Fruit fly (Drosophila melanogaster) whole organism, embryonic: ENCODE results near the gene Sk1.

Experiments
- Adf1 ChIP-seq: fragments of 200-800 bp; sonication (Bioruptor generic); IDR thresholded peaks from 2 replicates; pipeline ENCODE4 v1.3.6; 2022; ENCODE audit warnings: missing biosample characterization, missing genetic modification characterization
- Antp ChIP-seq: fragments of 200-800 bp; sonication (Bioruptor generic); optimal IDR thresholded peaks from 3 replicates; lab custom pipeline; 2016; ENCODE audit warnings: missing biosample characterization, missing genetic modification characterization
- B-H2 ChIP-seq: fragments of 200-800 bp; sonication (Bioruptor generic); optimal IDR thresholded peaks from 2 replicates; lab custom pipeline; 2018; ENCODE audit warnings: missing biosample characterization, mild to moderate bottlenecking, missing genetic modification characterization
- CG10147 ChIP-seq: fragments of 200-800 bp; sonication (Bioruptor generic); optimal IDR thresholded peaks from 2 replicates; lab custom pipeline; 2019; ENCODE audit warnings: missing biosample characterization, mild to moderate bottlenecking, missing genetic modification characterization, moderate library complexity
- CG10462 ChIP-seq: fragments of 200-800 bp; sonication (Bioruptor generic); optimal IDR thresholded peaks from 2 replicates; lab custom pipeline; 2016; ENCODE audit warnings: missing biosample characterization, missing genetic modification characterization
- CG10654 ChIP-seq: fragments of 200-800 bp; sonication (Bioruptor generic); optimal IDR thresholded peaks from 2 replicates; lab custom pipeline; 2016; ENCODE audit warnings: missing biosample characterization, missing genetic modification characterization
- CG11504 ChIP-seq: fragments of 200-800 bp; sonication (Bioruptor generic); optimal IDR thresholded peaks from 3 replicates; lab custom pipeline; 2019; ENCODE audit warnings: missing biosample characterization, mild to moderate bottlenecking, missing genetic modification characterization, moderate library complexity
- CG15479 ChIP-seq: fragments of 200-800 bp; sonication (Bioruptor generic); optimal IDR thresholded peaks from 3 replicates; lab custom pipeline; 2019; ENCODE audit warnings: missing biosample characterization, mild to moderate bottlenecking, missing genetic modification characterization, moderate library complexity
- CG17829 ChIP-seq: fragments of 200-800 bp; optimal IDR thresholded peaks from 2 replicates; lab custom pipeline; 2019; ENCODE audit warnings: missing biosample characterization, mild to moderate bottlenecking, missing genetic modification characterization, moderate library complexity
- CG2678 ChIP-seq: fragments of 200-800 bp; sonication (Bioruptor generic); optimal IDR thresholded peaks from 3 replicates; lab custom pipeline; 2019; ENCODE audit warnings: missing biosample characterization, mild to moderate bottlenecking, missing genetic modification characterization, moderate library complexity
- CG31441 ChIP-seq: fragments of 200-800 bp; sonication (Bioruptor generic); IDR thresholded peaks from 2 replicates; pipeline ENCODE4 v1.3.6; 2022; ENCODE audit warnings: missing biosample characterization, missing genetic modification characterization
- CG32532 ChIP-seq: fragments of 200-800 bp; sonication (Bioruptor generic); IDR thresholded peaks from 2 replicates; pipeline ENCODE4 v1.3.6; 2022; ENCODE audit warnings: missing biosample characterization, missing genetic modification characterization
- CG34224 ChIP-seq: fragments of 200-800 bp; sonication (Bioruptor generic); IDR thresholded peaks from 3 replicates; pipeline ENCODE4 v1.3.6; 2022; ENCODE audit warnings: missing biosample characterization, missing genetic modification characterization; ENCODE audit not compliant: partially characterized antibody
- CG4404 ChIP-seq: fragments of 200-800 bp; sonication (Bioruptor generic); IDR thresholded peaks from 2 replicates; pipeline ENCODE4 v1.3.6; 2022; ENCODE audit warnings: missing biosample characterization, missing genetic modification characterization
- CG4424 ChIP-seq: fragments of 200-800 bp; sonication (Bioruptor generic); optimal IDR thresholded peaks from 3 replicates; lab custom pipeline; 2016; ENCODE audit warnings: missing biosample characterization, missing genetic modification characterization
- CG8944 ChIP-seq: fragments of 200-800 bp; sonication (Bioruptor generic); optimal IDR thresholded peaks from 3 replicates; lab custom pipeline; 2016; ENCODE audit warnings: missing biosample characterization, missing genetic modification characterization
- CG9609 ChIP-seq: fragments of 200-800 bp; sonication (Bioruptor generic); optimal IDR thresholded peaks from 3 replicates; lab custom pipeline; 2016; ENCODE audit warnings: missing biosample characterization, missing genetic modification characterization
- D ChIP-seq, 2 experiments: fragments of 200-800 bp in 1 of 2; fragments of >200 bp in 1 of 2; sonication (Bioruptor generic) in 1 of 2; optimal IDR thresholded peaks; 2 replicates in 1 of 2; 3 replicates in 1 of 2; lab custom pipeline; 2017; ENCODE audit warnings: mild to moderate bottlenecking in 1 of 2, missing biosample characterization in 1 of 2, missing genetic modification characterization in 1 of 2, missing genetic modification reagents in 1 of 2
- D19A ChIP-seq: fragments of 200-800 bp; optimal IDR thresholded peaks from 3 replicates; lab custom pipeline; 2019; ENCODE audit warnings: missing biosample characterization, mild to moderate bottlenecking, missing genetic modification characterization, moderate library complexity
- Dip3 ChIP-seq: fragments of 200-800 bp; sonication (Bioruptor generic); optimal IDR thresholded peaks from 3 replicates; lab custom pipeline; 2016; ENCODE audit warnings: missing biosample characterization, missing genetic modification characterization
- E2f2 ChIP-seq: fragments of 200-800 bp; sonication (Bioruptor generic); IDR thresholded peaks from 2 replicates; pipeline ENCODE4 v1.3.6; 2022; ENCODE audit warnings: missing biosample characterization, missing genetic modification characterization
- Eip74EF ChIP-seq, 2 experiments: fragments of 200-800 bp in 1 of 2; fragments of >200 bp in 1 of 2; sonication (Bioruptor generic) in 1 of 2; optimal IDR thresholded peaks; 2 replicates each; lab custom pipeline; 2017 to 2019; ENCODE audit warnings: missing biosample characterization in 2 of 2, missing genetic modification characterization in 2 of 2, mild to moderate bottlenecking in 1 of 2, moderate library complexity in 1 of 2
- H2.0 ChIP-seq: fragments of 200-800 bp; sonication (Bioruptor generic); IDR thresholded peaks from 2 replicates; pipeline ENCODE4 v1.3.6; 2022; ENCODE audit warnings: missing biosample characterization, missing genetic modification characterization
- HHEX ChIP-seq: fragments of 200-800 bp; sonication (Bioruptor generic); optimal IDR thresholded peaks from 3 replicates; lab custom pipeline; 2017; ENCODE audit warnings: missing biosample characterization, mild to moderate bottlenecking, missing genetic modification characterization, missing genetic modification reagents
- HLH4C ChIP-seq: fragments of 200-800 bp; sonication (Bioruptor generic); IDR thresholded peaks from 3 replicates; pipeline ENCODE4 v1.3.6; 2022; ENCODE audit warnings: missing biosample characterization, missing genetic modification characterization; ENCODE audit not compliant: partially characterized antibody
- Hand ChIP-seq: fragments of 200-800 bp; sonication (Bioruptor generic); optimal IDR thresholded peaks from 2 replicates; lab custom pipeline; 2017; ENCODE audit warnings: mild to moderate bottlenecking, missing biosample characterization, missing genetic modification reagents, missing genetic modification characterization
- HmgD ChIP-seq: fragments of 200-800 bp; sonication (Bioruptor generic); optimal IDR thresholded peaks from 3 replicates; lab custom pipeline; 2016; ENCODE audit warnings: missing biosample characterization, missing genetic modification characterization
- Mad ChIP-seq: fragments of 200-800 bp; sonication (Bioruptor generic); optimal IDR thresholded peaks from 2 replicates; lab custom pipeline; 2016; ENCODE audit warnings: missing biosample characterization, missing genetic modification characterization
- Med ChIP-seq: fragments of 200-800 bp; sonication (Bioruptor generic); peaks from one replicate; lab custom pipeline; 2016; ENCODE audit warnings: missing biosample characterization, missing genetic modification characterization, mild to moderate bottlenecking, inconsistent platforms, moderate library complexity
- Ptx1 ChIP-seq: fragments of 200-800 bp; sonication (Bioruptor generic); IDR thresholded peaks from 2 replicates; pipeline ENCODE4 v1.3.6; 2022; ENCODE audit warnings: missing biosample characterization, missing genetic modification characterization
- Sox100B ChIP-seq: fragments of 200-800 bp; sonication (Bioruptor generic); optimal IDR thresholded peaks from 3 replicates; lab custom pipeline; 2018; ENCODE audit warnings: missing biosample characterization, mild to moderate bottlenecking, missing genetic modification characterization
- Spps ChIP-seq: fragments of 200-800 bp; sonication (Bioruptor generic); optimal IDR thresholded peaks from 2 replicates; lab custom pipeline; 2018; ENCODE audit warnings: missing biosample characterization, mild to moderate bottlenecking, missing genetic modification characterization
- ara ChIP-seq: fragments of 200-800 bp; sonication (Bioruptor generic); IDR thresholded peaks from 2 replicates; pipeline ENCODE4 v1.3.6; 2022; ENCODE audit warnings: missing biosample characterization, missing genetic modification characterization
- cas ChIP-seq: fragments of 200-800 bp; sonication (Bioruptor generic); IDR thresholded peaks from 2 replicates; pipeline ENCODE4 v1.3.6; 2022; ENCODE audit warnings: missing biosample characterization, missing genetic modification characterization
- da ChIP-seq: fragments of 200-800 bp; sonication (Bioruptor generic); optimal IDR thresholded peaks from 2 replicates; lab custom pipeline; 2016; ENCODE audit warnings: missing biosample characterization, missing genetic modification characterization
- danr ChIP-seq: fragments of 200-800 bp; sonication (Bioruptor generic); IDR thresholded peaks from 2 replicates; pipeline ENCODE4 v1.3.6; 2022; ENCODE audit warnings: missing biosample characterization, missing genetic modification characterization
- emc ChIP-seq: fragments of 200-800 bp; sonication (Bioruptor generic); optimal IDR thresholded peaks from 2 replicates; lab custom pipeline; 2016; ENCODE audit warnings: missing biosample characterization, missing genetic modification characterization
- gce ChIP-seq: fragments of 200-800 bp; sonication (Bioruptor generic); IDR thresholded peaks from 3 replicates; pipeline ENCODE4 v1.3.6; 2022; ENCODE audit warnings: missing biosample characterization, missing genetic modification characterization
- inv ChIP-seq: fragments of 200-800 bp; sonication (Bioruptor generic); IDR thresholded peaks from 2 replicates; pipeline ENCODE4 v1.3.6; 2022; ENCODE audit warnings: missing biosample characterization, missing genetic modification characterization; ENCODE audit not compliant: partially characterized antibody
- mirr ChIP-seq: fragments of 200-800 bp; sonication (Bioruptor generic); optimal IDR thresholded peaks from 3 replicates; lab custom pipeline; 2018; ENCODE audit warnings: missing biosample characterization, mild to moderate bottlenecking, missing genetic modification characterization
- p53 ChIP-seq: fragments of 200-800 bp; sonication (Bioruptor generic); optimal IDR thresholded peaks from 2 replicates; lab custom pipeline; 2016; ENCODE audit warnings: missing biosample characterization, missing genetic modification characterization
- peb ChIP-seq: fragments of 200-800 bp; sonication (Bioruptor generic); IDR thresholded peaks from 2 replicates; pipeline ENCODE4 v1.3.6; 2022; ENCODE audit warnings: missing biosample characterization, missing genetic modification characterization
- pho ChIP-seq: fragments of 200-800 bp; sonication (Bioruptor generic); optimal IDR thresholded peaks from 2 replicates; lab custom pipeline; 2016; ENCODE audit warnings: missing biosample characterization, missing genetic modification characterization
- repo ChIP-seq: fragments of 200-800 bp; sonication (Bioruptor generic); optimal IDR thresholded peaks from 2 replicates; lab custom pipeline; 2016; ENCODE audit warnings: missing biosample characterization, missing genetic modification characterization
- sens-2 ChIP-seq: fragments of 200-800 bp; sonication (Bioruptor generic); IDR thresholded peaks from 2 replicates; pipeline ENCODE4 v1.3.6; 2022; ENCODE audit warnings: missing biosample characterization, missing genetic modification characterization
- shn ChIP-seq: fragments of 200-800 bp; sonication (Bioruptor generic); optimal IDR thresholded peaks from 3 replicates; lab custom pipeline; 2016; ENCODE audit warnings: missing biosample characterization, missing genetic modification characterization
- sr ChIP-seq: fragments of 200-800 bp; sonication (Bioruptor generic); IDR thresholded peaks from 3 replicates; pipeline ENCODE4 v1.3.6; 2022; ENCODE audit warnings: missing biosample characterization, missing genetic modification characterization
- sug ChIP-seq: fragments of 200-800 bp; optimal IDR thresholded peaks from 2 replicates; lab custom pipeline; 2019; ENCODE audit warnings: missing biosample characterization, mild to moderate bottlenecking, missing genetic modification characterization, moderate library complexity
- tap ChIP-seq: fragments of 200-800 bp; optimal IDR thresholded peaks from 3 replicates; lab custom pipeline; 2019; ENCODE audit warnings: missing biosample characterization, mild to moderate bottlenecking, missing genetic modification characterization, moderate library complexity

Sk1 gene

DNA sequence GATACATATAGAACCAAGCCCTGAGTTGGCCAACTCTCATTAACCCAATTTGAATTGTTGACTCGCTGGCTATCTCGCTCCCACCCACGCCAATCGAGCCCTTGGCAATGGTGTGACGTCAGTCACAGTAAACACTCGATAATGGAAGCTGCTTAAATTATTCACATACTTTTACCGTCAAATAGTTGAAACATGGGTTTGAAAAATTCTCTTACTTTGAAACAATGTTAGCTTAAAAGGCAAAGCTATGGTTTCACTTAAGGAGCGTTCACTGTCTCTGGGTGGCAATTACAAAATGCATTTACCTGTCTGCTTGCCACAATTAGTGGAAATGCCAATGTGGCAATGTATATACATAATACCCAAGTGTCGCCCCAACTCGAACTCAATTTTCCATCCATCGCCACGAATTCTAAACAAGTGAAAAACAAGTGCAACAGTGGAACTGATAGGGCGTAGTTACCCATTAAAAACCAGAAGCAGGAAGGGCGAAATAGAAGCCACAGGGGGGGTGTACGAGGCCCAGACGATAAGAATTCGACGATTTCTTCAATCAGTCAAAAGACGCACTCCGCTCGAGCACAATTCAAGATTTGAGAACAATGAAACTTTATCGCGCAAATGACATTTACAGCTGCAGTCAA lies 7.3 kb downstream of the Sk1 start (continued):
- peak; percentile 60 for TF ChIP-seq Hand
- TF ChIP-seq sens-2 (GFP tag; lab: Robert Waterston, UW), result peak; percentile 54; the same call in 1 of the 2 replicates
- peak; percentile 81 for TF ChIP-seq CG8944 (GFP tag; lab: Kevin White, UChicago)
- peak; percentile 56 for TF ChIP-seq emc
- TF ChIP-seq Eip74EF (GFP tag; optimal IDR thresholded peaks at IDR 0.05; lab: Kevin White, UChicago), result peak in 1 of 2 experiments; percentile 67
- peak; percentile 69 for TF ChIP-seq D19A
- peak; percentile 69 for TF ChIP-seq peb (GFP tag; lab: Robert Waterston, UW)
- TF ChIP-seq D (optimal IDR thresholded peaks at IDR 0.05; lab: Kevin White, UChicago), result no peak
- TF ChIP-seq D (GFP tag; optimal IDR thresholded peaks at IDR 0.05; lab: Kevin White, UChicago), result peak; percentile 69
- peak; percentile 79 for TF ChIP-seq CG10147 (GFP tag; lab: Kevin White, UChicago)
- TF ChIP-seq Antp, result peak; percentile 90
- peak; percentile 72 for TF ChIP-seq B-H2 (GFP tag; lab: Kevin White, UChicago)
- TF ChIP-seq CG34224 (GFP tag; lab: Robert Waterston, UW), result no peak
- TF ChIP-seq CG10462 (GFP tag; lab: Kevin White, UChicago), result peak; percentile 65
- TF ChIP-seq CG11504 (tag; lab: Kevin White, UChicago), result peak; percentile 88
- peak; percentile 69 for TF ChIP-seq CG10654
- peak; percentile 24 for TF ChIP-seq CG15479
- peak; percentile 86 for TF ChIP-seq CG32532 (GFP tag; lab: Robert Waterston, UW)
- TF ChIP-seq E2f2 (GFP tag; lab: Robert Waterston, UW), result peak; percentile 58
- TF ChIP-seq tap, result peak; percentile 90
- no peak for TF ChIP-seq inv (GFP tag; lab: Robert Waterston, UW)
- peak; percentile 90 for TF ChIP-seq Ptx1 (GFP tag; lab: Robert Waterston, UW)
- TF ChIP-seq HLH4C (GFP tag; lab: Robert Waterston, UW), result no peak
- peak; percentile 74 for TF ChIP-seq pho (GFP tag; lab: Kevin White, UChicago)
- peak; percentile 89 for TF ChIP-seq CG2678 (tag; lab: Kevin White, UChicago)
- peak; percentile 74 for TF ChIP-seq CG31441 (GFP tag; lab: Robert Waterston, UW)
- TF ChIP-seq mirr, result peak; percentile 86
- peak; percentile 78 for TF ChIP-seq HHEX (GFP tag; lab: Kevin White, UChicago)
- 0 out of 2 replicates have a peak, but pooled peaks have one; percentile 16 for TF ChIP-seq Adf1 (GFP tag; lab: Robert Waterston, UW)
- TF ChIP-seq CG4424 (GFP tag; lab: Kevin White, UChicago), result peak; percentile 75
- TF ChIP-seq Mad, result peak; percentile 80
- TF ChIP-seq Dip3 (GFP tag; lab: Kevin White, UChicago), result peak; percentile 76
- peak; percentile 79 for TF ChIP-seq CG17829 (tag; lab: Kevin White, UChicago)
- peak; percentile 83 for TF ChIP-seq repo
- peak; percentile 76; the same call in 2 of the 3 replicates for TF ChIP-seq gce (GFP tag; lab: Robert Waterston, UW)
- TF ChIP-seq H2.0 (GFP tag; lab: Robert Waterston, UW), result peak; percentile 85
- TF ChIP-seq sug (tag; lab: Kevin White, UChicago), result peak; percentile 84
- TF ChIP-seq CG9609 (GFP tag; lab: Kevin White, UChicago), result peak; percentile 86
- peak; percentile 33 for TF ChIP-seq Spps (tag; lab: Kevin White, UChicago)
- peak; percentile 54 for TF ChIP-seq p53 (GFP tag; lab: Kevin White, UChicago)
- TF ChIP-seq HmgD (GFP tag; lab: Kevin White, UChicago), result peak; percentile 57
- TF ChIP-seq shn (GFP tag; lab: Kevin White, UChicago), result peak; percentile 74
- peak; percentile 29 for TF ChIP-seq da
- TF ChIP-seq danr (GFP tag; lab: Robert Waterston, UW), result peak; percentile 79
- TF ChIP-seq CG4404, result peak; percentile 70
- TF ChIP-seq cas (GFP tag; lab: Robert Waterston, UW), result peak; percentile 53; the same call in 1 of the 2 replicates
- TF ChIP-seq Med, result peak; percentile 98
- TF ChIP-seq Sox100B, result peak; percentile 70
- peak; percentile 81 for TF ChIP-seq ara (GFP tag; lab: Robert Waterston, UW)
- TF ChIP-seq sr, result peak; percentile 42; the same call in 1 of the 3 replicates
